Fruit fly (Drosophila melanogaster) whole organism, embryonic: ENCODE results near the gene Ugt36F1.

Experiments used
- Ada2b ChIP-seq: fragments of 200-800 bp; sonication (Bioruptor generic); IDR thresholded peaks from 2 replicates; pipeline ENCODE4 v1.3.6; 2022; ENCODE audit warnings: missing biosample characterization, missing genetic modification characterization
- Antp ChIP-seq: fragments of 200-800 bp; sonication (Bioruptor generic); optimal IDR thresholded peaks from 3 replicates; lab custom pipeline; 2016; ENCODE audit warnings: missing biosample characterization, missing genetic modification characterization
- Atf3 ChIP-seq: fragments of 200-800 bp; sonication (Bioruptor generic); optimal IDR thresholded peaks from 3 replicates; lab custom pipeline; 2016; ENCODE audit warnings: missing biosample characterization, missing genetic modification characterization
- CG1024 ChIP-seq: fragments of 200-800 bp; sonication (Bioruptor generic); IDR thresholded peaks from 2 replicates; pipeline ENCODE4 v1.3.6; 2022; ENCODE audit warnings: missing biosample characterization, missing genetic modification characterization
- CG10959 ChIP-seq: fragments of 200-800 bp; sonication (Bioruptor generic); IDR thresholded peaks from 2 replicates; pipeline ENCODE4 v1.3.6; 2022; ENCODE audit warnings: missing biosample characterization, missing genetic modification characterization
- CG11398 ChIP-seq: fragments of 200-800 bp; sonication (Bioruptor generic); optimal IDR thresholded peaks from 2 replicates; lab custom pipeline; 2016; ENCODE audit warnings: missing biosample characterization, missing genetic modification characterization
- CG12104 ChIP-seq: fragments of 200-800 bp; sonication (Bioruptor generic); optimal IDR thresholded peaks from 3 replicates; lab custom pipeline; 2016; ENCODE audit warnings: missing biosample characterization, missing genetic modification characterization
- CG12236 ChIP-seq: fragments of 200-800 bp; sonication (Bioruptor generic); optimal IDR thresholded peaks from 2 replicates; lab custom pipeline; 2016; ENCODE audit warnings: missing biosample characterization, missing genetic modification characterization
- CG12769 ChIP-seq: fragments of 200-800 bp; sonication (Bioruptor generic); optimal IDR thresholded peaks from 2 replicates; lab custom pipeline; 2019; ENCODE audit warnings: missing biosample characterization, mild to moderate bottlenecking, missing genetic modification characterization, moderate library complexity
- CG13287 ChIP-seq: fragments of 200-800 bp; sonication (Bioruptor generic); IDR thresholded peaks from 2 replicates; pipeline ENCODE4 v1.3.6; 2022; ENCODE audit warnings: missing biosample characterization, missing genetic modification characterization; ENCODE audit not compliant: partially characterized antibody
- CG15269 ChIP-seq: fragments of 200-800 bp; sonication (Bioruptor generic); optimal IDR thresholded peaks from 2 replicates; lab custom pipeline; 2018; ENCODE audit warnings: missing biosample characterization, mild to moderate bottlenecking, missing genetic modification characterization, moderate library complexity
- CG1603 ChIP-seq: fragments of 200-800 bp; sonication (Bioruptor generic); optimal IDR thresholded peaks from 2 replicates; lab custom pipeline; 2019; ENCODE audit warnings: missing biosample characterization, mild to moderate bottlenecking, missing genetic modification characterization, moderate library complexity
- CG18262 ChIP-seq: fragments of 200-800 bp; optimal IDR thresholded peaks from 3 replicates; lab custom pipeline; 2019; ENCODE audit warnings: missing biosample characterization, mild to moderate bottlenecking, missing genetic modification characterization, moderate library complexity
- CG18764 ChIP-seq: fragments of 200-800 bp; sonication (Bioruptor generic); optimal IDR thresholded peaks from 3 replicates; lab custom pipeline; 2016; ENCODE audit warnings: missing biosample characterization, missing genetic modification characterization
- CG2202 ChIP-seq: fragments of 200-800 bp; sonication (Bioruptor generic); optimal IDR thresholded peaks from 2 replicates; lab custom pipeline; 2018; ENCODE audit warnings: missing biosample characterization, mild to moderate bottlenecking, missing genetic modification characterization
- CG33213 ChIP-seq: fragments of 200-800 bp; sonication (Bioruptor generic); optimal IDR thresholded peaks from 3 replicates; lab custom pipeline; 2016; ENCODE audit warnings: missing biosample characterization, missing genetic modification characterization
- CG4854 ChIP-seq: fragments of 200-800 bp; sonication (Bioruptor generic); optimal IDR thresholded peaks from 2 replicates; lab custom pipeline; 2016; ENCODE audit warnings: missing biosample characterization, missing genetic modification characterization, inconsistent platforms
- CG6272 ChIP-seq: fragments of 200-800 bp; sonication (Bioruptor generic); IDR thresholded peaks from 2 replicates; pipeline ENCODE4 v1.3.6; 2022; ENCODE audit warnings: missing biosample characterization, missing genetic modification characterization
- CG6813 ChIP-seq: fragments of 200-800 bp; sonication (Bioruptor generic); optimal IDR thresholded peaks from 2 replicates; lab custom pipeline; 2017; ENCODE audit warnings: missing biosample characterization, missing genetic modification characterization, mild to moderate bottlenecking, moderate library complexity, missing genetic modification reagents
- CG8089 ChIP-seq: fragments of 200-800 bp; sonication (Bioruptor generic); optimal IDR thresholded peaks from 3 replicates; lab custom pipeline; 2016; ENCODE audit warnings: missing biosample characterization, missing genetic modification characterization
- CG9609 ChIP-seq: fragments of 200-800 bp; sonication (Bioruptor generic); optimal IDR thresholded peaks from 3 replicates; lab custom pipeline; 2016; ENCODE audit warnings: missing biosample characterization, missing genetic modification characterization
- CG9817 ChIP-seq: fragments of 200-800 bp; sonication (Bioruptor generic); optimal IDR thresholded peaks from 2 replicates; lab custom pipeline; 2018; ENCODE audit warnings: missing biosample characterization, mild to moderate bottlenecking, missing genetic modification characterization, moderate library complexity
- CkIIα-i1 ChIP-seq: fragments of 200-800 bp; sonication (Bioruptor generic); IDR thresholded peaks from 2 replicates; pipeline ENCODE4 v1.3.6; 2022; ENCODE audit warnings: missing biosample characterization, missing genetic modification characterization
- D19B ChIP-seq: fragments of 200-800 bp; sonication (Bioruptor generic); optimal IDR thresholded peaks from 2 replicates; lab custom pipeline; 2017; ENCODE audit warnings: missing biosample characterization, mild to moderate bottlenecking, missing genetic modification characterization
- Fer1 ChIP-seq: fragments of 200-800 bp; sonication (Bioruptor generic); optimal IDR thresholded peaks from 2 replicates; lab custom pipeline; 2017; ENCODE audit warnings: missing biosample characterization, mild to moderate bottlenecking, missing genetic modification characterization
- H15 ChIP-seq: fragments of 200-800 bp; sonication (Bioruptor generic); IDR thresholded peaks from 3 replicates; pipeline ENCODE4 v1.3.6; 2022; ENCODE audit warnings: missing biosample characterization, missing genetic modification characterization
- Hr78 ChIP-seq, 2 experiments: fragments of 200-800 bp in 1 of 2; fragments of >200 bp in 1 of 2; sonication (Bioruptor generic) in 1 of 2; optimal IDR thresholded peaks; 2 replicates each; lab custom pipeline; 2017 to 2019; ENCODE audit warnings: missing biosample characterization in 2 of 2, missing genetic modification characterization in 2 of 2, mild to moderate bottlenecking in 1 of 2, moderate library complexity in 1 of 2
- Max ChIP-seq: fragments of 200-800 bp; sonication (Bioruptor generic); optimal IDR thresholded peaks from 2 replicates; lab custom pipeline; 2016; ENCODE audit warnings: missing biosample characterization, mild to moderate bottlenecking, missing genetic modification characterization
- Nf-YA ChIP-seq: fragments of 200-800 bp; sonication (Bioruptor generic); IDR thresholded peaks from 2 replicates; pipeline ENCODE4 v1.3.6; 2022; ENCODE audit warnings: missing biosample characterization, missing genetic modification characterization
- Pdp1 ChIP-seq, 2 experiments: fragments of 200-800 bp; sonication (Bioruptor generic); optimal IDR thresholded peaks; 3 replicates each; lab custom pipeline; 2016; ENCODE audit warnings: missing biosample characterization in 2 of 2, missing genetic modification characterization in 2 of 2, mild to moderate bottlenecking in 1 of 2, moderate library complexity in 1 of 2
- Trl ChIP-seq, 3 experiments: fragments of >200 bp in 2 of 3; fragments of 200-800 bp in 1 of 3; sonication (Bioruptor generic) in 1 of 3; optimal IDR thresholded peaks; 2 replicates in 1 of 3; 3 replicates in 2 of 3; lab custom pipeline; 2016 to 2017; ENCODE audit warnings: missing biosample characterization in 1 of 3, missing genetic modification characterization in 1 of 3
- ab ChIP-seq: fragments of 200-800 bp; sonication (Bioruptor generic); optimal IDR thresholded peaks from 2 replicates; lab custom pipeline; 2016; ENCODE audit warnings: missing biosample characterization, missing genetic modification characterization
- ash1 ChIP-seq: fragments of 200-800 bp; sonication (Bioruptor generic); optimal IDR thresholded peaks from 2 replicates; lab custom pipeline; 2018; ENCODE audit warnings: missing biosample characterization, mild to moderate bottlenecking, missing genetic modification characterization
- br ChIP-seq: fragments of >200 bp; optimal IDR thresholded peaks from 2 replicates; lab custom pipeline; 2017
- corto ChIP-seq: fragments of 200-800 bp; sonication (Bioruptor generic); optimal IDR thresholded peaks from 2 replicates; lab custom pipeline; 2016; ENCODE audit warnings: missing biosample characterization, mild to moderate bottlenecking, missing genetic modification characterization, moderate library complexity
- dm ChIP-seq: fragments of 200-800 bp; sonication (Bioruptor generic); optimal IDR thresholded peaks from 3 replicates; lab custom pipeline; 2016; ENCODE audit warnings: missing biosample characterization, missing genetic modification characterization
- gfzf ChIP-seq: fragments of 200-800 bp; sonication (Bioruptor generic); optimal IDR thresholded peaks from 2 replicates; lab custom pipeline; 2016; ENCODE audit warnings: missing biosample characterization, mild to moderate bottlenecking, missing genetic modification characterization, moderate library complexity
- grau ChIP-seq: fragments of 200-800 bp; optimal IDR thresholded peaks from 3 replicates; lab custom pipeline; 2019; ENCODE audit warnings: missing biosample characterization, mild to moderate bottlenecking, missing genetic modification characterization, moderate library complexity
- h ChIP-seq: fragments of >200 bp; optimal IDR thresholded peaks from 2 replicates; lab custom pipeline; 2017
- ind ChIP-seq: fragments of 200-800 bp; sonication (Bioruptor generic); optimal IDR thresholded peaks from 3 replicates; lab custom pipeline; 2016; ENCODE audit warnings: missing biosample characterization, missing genetic modification characterization
- maf-S ChIP-seq: fragments of 200-800 bp; sonication (Bioruptor generic); optimal IDR thresholded peaks from 2 replicates; lab custom pipeline; 2016; ENCODE audit warnings: missing biosample characterization, missing genetic modification characterization
- nerfin-2 ChIP-seq: fragments of 200-800 bp; sonication (Bioruptor generic); IDR thresholded peaks from 2 replicates; pipeline ENCODE4 v1.3.6; 2022; ENCODE audit warnings: missing biosample characterization, missing genetic modification characterization; ENCODE audit not compliant: partially characterized antibody
- oc ChIP-seq: fragments of 200-800 bp; sonication (Bioruptor generic); optimal IDR thresholded peaks from 2 replicates; lab custom pipeline; 2018; ENCODE audit warnings: missing biosample characterization, mild to moderate bottlenecking, missing genetic modification characterization, moderate library complexity
- pfk ChIP-seq: fragments of 200-800 bp; sonication (Bioruptor generic); optimal IDR thresholded peaks from 2 replicates; lab custom pipeline; 2018; ENCODE audit warnings: missing biosample characterization, mild to moderate bottlenecking, missing genetic modification characterization, moderate library complexity
- pnt ChIP-seq: fragments of 200-800 bp; sonication (Bioruptor generic); optimal IDR thresholded peaks from 3 replicates; lab custom pipeline; 2016; ENCODE audit warnings: missing biosample characterization, missing genetic modification characterization
- row ChIP-seq: fragments of 200-800 bp; sonication (Bioruptor generic); IDR thresholded peaks from 3 replicates; pipeline ENCODE4 v1.3.6; 2022; ENCODE audit warnings: missing biosample characterization, missing genetic modification characterization
- salm ChIP-seq: fragments of 200-800 bp; sonication (Bioruptor generic); optimal IDR thresholded peaks from 2 replicates; lab custom pipeline; 2018; ENCODE audit warnings: missing biosample characterization, mild to moderate bottlenecking, missing genetic modification characterization
- sim ChIP-seq: fragments of 200-800 bp; sonication (Bioruptor generic); IDR thresholded peaks from 2 replicates; pipeline ENCODE4 v1.3.6; 2022; ENCODE audit warnings: missing biosample characterization, missing genetic modification characterization
- slp2 ChIP-seq: fragments of 200-800 bp; sonication (Bioruptor generic); optimal IDR thresholded peaks from 2 replicates; lab custom pipeline; 2016; ENCODE audit warnings: missing biosample characterization, missing genetic modification characterization
- tio ChIP-seq: fragments of 200-800 bp; sonication (Bioruptor generic); optimal IDR thresholded peaks from 2 replicates; lab custom pipeline; 2017; ENCODE audit warnings: missing biosample characterization, missing genetic modification characterization, inconsistent platforms
- tx ChIP-seq: fragments of 200-800 bp; sonication (Bioruptor generic); optimal IDR thresholded peaks from 2 replicates; lab custom pipeline; 2016; ENCODE audit warnings: missing biosample characterization, missing genetic modification characterization
- unc-4 ChIP-seq: fragments of 200-800 bp; sonication (Bioruptor generic); IDR thresholded peaks from 2 replicates; pipeline ENCODE4 v1.3.6; 2022; ENCODE audit warnings: missing biosample characterization, missing genetic modification characterization; ENCODE audit not compliant: partially characterized antibody

Ugt36F1 gene

DNA sequence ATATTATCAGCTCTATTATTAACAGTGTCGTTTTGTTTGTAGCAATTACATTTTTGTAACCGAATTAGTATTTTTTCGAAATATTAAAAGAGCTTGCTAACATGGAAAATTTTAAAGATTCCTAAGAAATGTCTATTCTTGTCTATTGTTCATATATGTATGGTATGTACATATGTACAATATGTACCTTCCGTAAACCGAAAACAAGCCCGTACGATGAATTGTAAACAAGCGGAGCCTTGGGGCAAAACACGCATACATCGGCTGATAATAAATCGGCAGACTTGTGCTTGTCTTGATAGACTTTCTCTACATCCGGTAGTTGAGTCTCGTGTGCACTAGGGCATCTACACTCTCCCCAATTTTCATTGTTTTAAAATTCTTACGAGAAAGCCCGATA is 3.7 kb downstream of the Ugt36F1 start (continued):
- TF ChIP-seq nerfin-2 (GFP tag; lab: Robert Waterston, UW) (no peak), gfzf (no peak), D19B (GFP tag; lab: Kevin White, UChicago) (no peak), ash1 (no peak), CG12769 (tag; lab: Kevin White, UChicago) (no peak), CkIIα-i1 (GFP tag; lab: Robert Waterston, UW) (no peak), CG18262 (tag; lab: Kevin White, UChicago) (peak; percentile 36), maf-S (GFP tag; lab: Kevin White, UChicago) (no peak), Fer1 (GFP tag; lab: Kevin White, UChicago) (peak; percentile 50), Atf3 (GFP tag; lab: Kevin White, UChicago) (no peak), CG12104 (GFP tag; lab: Kevin White, UChicago) (no peak), unc-4 (GFP tag; lab: Robert Waterston, UW) (no peak), CG18764 (GFP tag; lab: Kevin White, UChicago) (peak; percentile 56), CG6813 (peak; percentile 80), ind (no peak), CG13287 (GFP tag; lab: Robert Waterston, UW) (no peak), CG10959 (GFP tag; lab: Robert Waterston, UW) (peak; percentile 41; the same call in 1 of the 2 replicates), Trl (optimal IDR thresholded peaks at IDR 0.05; lab: Kevin White, UChicago) (no peak), Trl (GFP tag; optimal IDR thresholded peaks at IDR 0.05; lab: Kevin White, UChicago) (peak; percentile 46), Pdp1 (GFP tag; optimal IDR thresholded peaks at IDR 0.05; lab: Kevin White, UChicago) (no peak), corto (no peak), Ada2b (GFP tag; lab: Robert Waterston, UW) (no peak), Nf-YA (GFP tag; lab: Robert Waterston, UW) (no peak), CG4854 (GFP tag; lab: Kevin White, UChicago) (no peak), CG11398 (GFP tag; lab: Kevin White, UChicago) (peak; percentile 18), br (lab: Kevin White, UChicago) (no peak), ab (no peak), dm (no peak), H15 (GFP tag; lab: Robert Waterston, UW) (0 out of 3 replicates have a peak, but pooled peaks have one; percentile 26), grau (tag; lab: Kevin White, UChicago) (no peak), pfk (GFP tag; lab: Kevin White, UChicago) (peak; percentile 54), salm (no peak), CG15269 (tag; lab: Kevin White, UChicago) (no peak), slp2 (GFP tag; lab: Kevin White, UChicago) (no peak), CG33213 (GFP tag; lab: Kevin White, UChicago) (peak; percentile 60), tx (GFP tag; lab: Kevin White, UChicago) (no peak), CG2202 (tag; lab: Kevin White, UChicago) (peak; percentile 65), CG1603 (tag; lab: Kevin White, UChicago) (peak; percentile 38), CG6272 (GFP tag; lab: Robert Waterston, UW) (no peak), sim (GFP tag; lab: Robert Waterston, UW) (no peak), CG1024 (GFP tag; lab: Robert Waterston, UW) (peak; percentile 62; the same call in 1 of the 2 replicates), CG9817 (tag; lab: Kevin White, UChicago) (peak; percentile 9), pnt (GFP tag; lab: Kevin White, UChicago) (peak; percentile 25), Hr78 (GFP tag; optimal IDR thresholded peaks at IDR 0.05; lab: Kevin White, UChicago) (no peak), CG8089 (GFP tag; lab: Kevin White, UChicago) (peak; percentile 55), Max (GFP tag; lab: Kevin White, UChicago) (peak; percentile 56), CG9609 (GFP tag; lab: Kevin White, UChicago) (no peak), CG12236 (GFP tag; lab: Kevin White, UChicago) (no peak), row (GFP tag; lab: Robert Waterston, UW) (no peak), oc (tag; lab: Kevin White, UChicago) (no peak), h (lab: Kevin White, UChicago) (no peak), Antp (GFP tag; lab: Kevin White, UChicago) (peak; percentile 9), tio (peak; percentile 3)
